Fruit fly (Drosophila melanogaster): ENCODE data around the gene CG43060.

CG43060 gene

dm6 chr3R:8007595-8008255 lies 33.3 kb upstream of the CG43060 start, which contains the start of gene CG2767:
Gene CG2767, minus strand, starts transcription at chr3R:8008110.
- peak; percentile 17 for TF ChIP-seq CG12768 (GFP tag; optimal IDR thresholded peaks at IDR 0.05)
- TF ChIP-seq CG11617 (GFP tag; optimal IDR thresholded peaks at IDR 0.05) = no peak
- no peak for TF ChIP-seq Mnt (GFP tag; optimal IDR thresholded peaks at IDR 0.05)
- TF ChIP-seq tj (GFP tag; optimal IDR thresholded peaks at IDR 0.05) = peak; percentile 64
- TF ChIP-seq Crg-1 (GFP tag; optimal IDR thresholded peaks at IDR 0.05) = no peak
- TF ChIP-seq CG5204 (GFP tag; optimal IDR thresholded peaks at IDR 0.05) = no peak
- TF ChIP-seq CG7101 (tag; optimal IDR thresholded peaks at IDR 0.05) = no peak
- no peak for TF ChIP-seq CG14711 (tag; optimal IDR thresholded peaks at IDR 0.05)
- TF ChIP-seq Hr96 (GFP tag; optimal IDR thresholded peaks at IDR 0.05) = no peak
- no peak for TF ChIP-seq Clk (GFP tag; optimal IDR thresholded peaks at IDR 0.05)
- no peak for TF ChIP-seq CG1620 (GFP tag; optimal IDR thresholded peaks at IDR 0.05)
- no peak for TF ChIP-seq kay (GFP tag; ENCODE audit: borderline replicate concordance)
- TF ChIP-seq ovo (GFP tag; optimal IDR thresholded peaks at IDR 0.05) = no peak
- TF ChIP-seq cnc (optimal IDR thresholded peaks at IDR 0.05) = no peak
- TF ChIP-seq CG7045 (GFP tag; optimal IDR thresholded peaks at IDR 0.05) = no peak
- TF ChIP-seq bab1 (GFP tag; optimal IDR thresholded peaks at IDR 0.05) = peak; percentile 13
- TF ChIP-seq CG33017 (tag; optimal IDR thresholded peaks at IDR 0.05) = peak; percentile 18
- TF ChIP-seq pad (GFP tag; optimal IDR thresholded peaks at IDR 0.05) = no peak
- TF ChIP-seq toe (GFP tag; optimal IDR thresholded peaks at IDR 0.05) = no peak
- TF ChIP-seq cic (GFP tag; optimal IDR thresholded peaks at IDR 0.05) = no peak

- TF ChIP-seq bab1 (GFP tag; optimal IDR thresholded peaks at IDR 0.05) (peak; percentile 45), CG14711 (tag; optimal IDR thresholded peaks at IDR 0.05) (peak; percentile 67), CG11617 (GFP tag; optimal IDR thresholded peaks at IDR 0.05) (no peak), cnc (optimal IDR thresholded peaks at IDR 0.05) (no peak)
Measured at dm6 chr3R:8009080-8009620, 31.9 kb upstream of the CG43060 start, which contains the start of the genes CG11052 and CG3223. Gene CG11052, minus strand, starts transcription at chr3R:8009297. Gene CG3223, plus strand, starts transcription at chr3R:8009400.

dm6 chr3R:8013121-8014009 lies 27.7 kb upstream of the CG43060 start, which contains the start of the genes CG10435 and Pbp95:
Gene CG10435, minus strand, starts transcription at chr3R:8013201.
Gene Pbp95, plus strand, starts transcription at chr3R:8013791.
- TF ChIP-seq CG1620 (GFP tag; optimal IDR thresholded peaks at IDR 0.05) (peak; percentile 66), Mnt (GFP tag; optimal IDR thresholded peaks at IDR 0.05) (peak; percentile 60), CG11617 (GFP tag; optimal IDR thresholded peaks at IDR 0.05) (peak; percentile 72), pad (GFP tag; optimal IDR thresholded peaks at IDR 0.05) (peak; percentile 49), cic (GFP tag; optimal IDR thresholded peaks at IDR 0.05) (no peak), bab1 (GFP tag; optimal IDR thresholded peaks at IDR 0.05) (peak; percentile 33), CG14711 (tag; optimal IDR thresholded peaks at IDR 0.05) (peak; percentile 31), ovo (GFP tag; optimal IDR thresholded peaks at IDR 0.05) (no peak), CG12768 (GFP tag; optimal IDR thresholded peaks at IDR 0.05) (peak; percentile 39), Hr96 (GFP tag; optimal IDR thresholded peaks at IDR 0.05) (peak; percentile 4), cnc (optimal IDR thresholded peaks at IDR 0.05) (no peak), tj (GFP tag; optimal IDR thresholded peaks at IDR 0.05) (peak; percentile 83), CG5204 (GFP tag; optimal IDR thresholded peaks at IDR 0.05) (peak; percentile 80), Clk (GFP tag; optimal IDR thresholded peaks at IDR 0.05) (peak; percentile 32), CG33017 (tag; optimal IDR thresholded peaks at IDR 0.05) (no peak), CG7101 (tag; optimal IDR thresholded peaks at IDR 0.05) (peak; percentile 57), kay (GFP tag; ENCODE audit: borderline replicate concordance) (no peak), toe (GFP tag; optimal IDR thresholded peaks at IDR 0.05) (peak; percentile 79), Crg-1 (GFP tag; optimal IDR thresholded peaks at IDR 0.05) (peak; percentile 54), CG7045 (GFP tag; optimal IDR thresholded peaks at IDR 0.05) (peak; percentile 37)

- TF ChIP-seq CG11617 (GFP tag; optimal IDR thresholded peaks at IDR 0.05) (no peak), kay (GFP tag; ENCODE audit: borderline replicate concordance) (no peak), Hr96 (GFP tag; optimal IDR thresholded peaks at IDR 0.05) (no peak), cic (GFP tag; optimal IDR thresholded peaks at IDR 0.05) (no peak), CG33017 (tag; optimal IDR thresholded peaks at IDR 0.05) (no peak), CG7101 (tag; optimal IDR thresholded peaks at IDR 0.05) (no peak), CG12768 (GFP tag; optimal IDR thresholded peaks at IDR 0.05) (no peak), CG5204 (GFP tag; optimal IDR thresholded peaks at IDR 0.05) (no peak), CG7045 (GFP tag; optimal IDR thresholded peaks at IDR 0.05) (no peak), Clk (GFP tag; optimal IDR thresholded peaks at IDR 0.05) (no peak), Mnt (GFP tag; optimal IDR thresholded peaks at IDR 0.05) (no peak), pad (GFP tag; optimal IDR thresholded peaks at IDR 0.05) (no peak), ovo (GFP tag; optimal IDR thresholded peaks at IDR 0.05) (no peak), cnc (optimal IDR thresholded peaks at IDR 0.05) (no peak), CG14711 (tag; optimal IDR thresholded peaks at IDR 0.05) (no peak), Crg-1 (GFP tag; optimal IDR thresholded peaks at IDR 0.05) (no peak), toe (GFP tag; optimal IDR thresholded peaks at IDR 0.05) (no peak), CG1620 (GFP tag; optimal IDR thresholded peaks at IDR 0.05) (no peak), bab1 (GFP tag; optimal IDR thresholded peaks at IDR 0.05) (no peak), tj (GFP tag; optimal IDR thresholded peaks at IDR 0.05) (no peak)
Measured at dm6 chr3R:8026515-8026914, 14.5 kb upstream of the CG43060 start.

dm6 chr3R:8027203-8027688 lies 13.8 kb upstream of the CG43060 start:
- peak; percentile 57 for TF ChIP-seq CG7045 (GFP tag; optimal IDR thresholded peaks at IDR 0.05)
- peak; percentile 1 for TF ChIP-seq pad (GFP tag; optimal IDR thresholded peaks at IDR 0.05)
- TF ChIP-seq Mnt (GFP tag; optimal IDR thresholded peaks at IDR 0.05) = no peak
- TF ChIP-seq CG14711 (tag; optimal IDR thresholded peaks at IDR 0.05) = no peak
- no peak for TF ChIP-seq toe (GFP tag; optimal IDR thresholded peaks at IDR 0.05)
- TF ChIP-seq tj (GFP tag; optimal IDR thresholded peaks at IDR 0.05) = peak; percentile 35
- TF ChIP-seq bab1 (GFP tag; optimal IDR thresholded peaks at IDR 0.05) = peak; percentile 13
- no peak for TF ChIP-seq CG5204 (GFP tag; optimal IDR thresholded peaks at IDR 0.05)
- peak; percentile 81 for TF ChIP-seq CG33017 (tag; optimal IDR thresholded peaks at IDR 0.05)
- no peak for TF ChIP-seq CG1620 (GFP tag; optimal IDR thresholded peaks at IDR 0.05)
- TF ChIP-seq cnc (optimal IDR thresholded peaks at IDR 0.05) = no peak
- TF ChIP-seq CG12768 (GFP tag; optimal IDR thresholded peaks at IDR 0.05) = peak; percentile 42
- no peak for TF ChIP-seq kay (GFP tag; ENCODE audit: borderline replicate concordance)
- peak; percentile 68 for TF ChIP-seq CG7101 (tag; optimal IDR thresholded peaks at IDR 0.05)
- no peak for TF ChIP-seq Clk (GFP tag; optimal IDR thresholded peaks at IDR 0.05)
- TF ChIP-seq ovo (GFP tag; optimal IDR thresholded peaks at IDR 0.05) = no peak
- peak; percentile 71 for TF ChIP-seq CG11617 (GFP tag; optimal IDR thresholded peaks at IDR 0.05)
- TF ChIP-seq Hr96 (GFP tag; optimal IDR thresholded peaks at IDR 0.05) = no peak
- no peak for TF ChIP-seq cic (GFP tag; optimal IDR thresholded peaks at IDR 0.05)
- no peak for TF ChIP-seq Crg-1 (GFP tag; optimal IDR thresholded peaks at IDR 0.05)
